Worm (Caenorhabditis elegans) whole organism, L1 larva: ENCODE data around the gene srh-186.

ENCODE experiments used
- aly-2 ChIP-seq: fragments of 150-350 bp; optimal IDR thresholded peaks from 2 replicates; lab custom pipeline; 2014; ENCODE audit warnings: missing biosample characterization, missing genetic modification characterization
- egl-27 ChIP-seq, 2 experiments: fragments of 150-350 bp in 1 of 2; sonication (generic microtip); optimal IDR thresholded peaks; 3 replicates each; lab custom pipeline; 2017 to 2018; ENCODE audit warnings: missing biosample characterization in 2 of 2, missing genetic modification characterization in 2 of 2, missing genetic modification reagents in 2 of 2
- lin-13 ChIP-seq: fragments of 150-350 bp; optimal IDR thresholded peaks from 2 replicates; lab custom pipeline; 2014; ENCODE audit warnings: missing biosample characterization, missing genetic modification reagents, missing genetic modification characterization
- mep-1 ChIP-seq: fragments of 150-350 bp; optimal IDR thresholded peaks from 2 replicates; lab custom pipeline; 2014; ENCODE audit warnings: missing biosample characterization, missing genetic modification characterization
- nhr-71 ChIP-seq: sonication (generic microtip); optimal IDR thresholded peaks from 2 replicates; lab custom pipeline; 2016; ENCODE audit warnings: mild to moderate bottlenecking, missing genetic modification characterization, moderate library complexity, missing compliant biosample characterization
- unc-86 ChIP-seq: sonication (generic microtip); optimal IDR thresholded peaks from 2 replicates; lab custom pipeline; 2016; ENCODE audit warnings: missing genetic modification characterization, missing compliant biosample characterization

DNA sequence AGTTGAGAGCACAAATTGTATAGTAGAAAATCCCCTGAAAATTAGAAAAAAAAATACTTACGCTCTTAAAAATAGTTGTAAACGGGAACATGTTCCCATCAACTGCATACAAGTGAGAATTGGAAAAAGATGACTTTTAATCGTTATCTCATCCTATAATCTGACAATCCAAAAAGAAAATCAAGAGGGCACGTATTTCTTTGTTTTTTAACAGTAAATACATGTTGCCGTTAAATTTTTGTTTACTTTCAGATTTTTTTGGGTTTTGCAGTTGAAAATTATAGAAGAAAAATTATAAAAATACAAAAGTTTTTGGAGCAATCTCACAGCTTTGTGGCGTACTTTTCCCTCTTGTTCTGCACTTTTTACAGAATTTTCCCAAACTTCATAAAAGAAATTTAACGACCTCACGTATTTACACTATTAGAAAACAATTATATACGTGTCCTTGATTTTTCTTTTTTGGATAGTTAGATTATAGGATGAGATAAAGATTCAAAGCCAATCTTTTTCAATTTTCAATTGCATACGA is 41.1 kb downstream of the srh-186 start, which contains the start of the genes C06C6.9 and C06C6.8:
- no peak for TF ChIP-seq unc-86 (tag; lab: Kevin White, UChicago)
- TF ChIP-seq aly-2, result no peak
- TF ChIP-seq mep-1, result no peak
- TF ChIP-seq egl-27 (tag; optimal IDR thresholded peaks at IDR 0.05; lab: Kevin White, UChicago), result no peak
- TF ChIP-seq nhr-71 (tag; lab: Kevin White, UChicago), result no peak
- TF ChIP-seq lin-13 (GFP tag; lab: Kevin White, UChicago), result no peak
